Fruit fly (Drosophila melanogaster) whole organism: Measurements from ENCODE around the gene CG13062.

Experiments
- CG8478 ChIP-seq: fragments of >200 bp; optimal IDR thresholded peaks from 2 replicates; lab custom pipeline; 2018; ENCODE audit warnings: inconsistent platforms
- pan ChIP-seq: fragments of >200 bp; optimal IDR thresholded peaks from 2 replicates; lab custom pipeline; 2017
- psq ChIP-seq: fragments of >200 bp; optimal IDR thresholded peaks from 2 replicates; lab custom pipeline; 2017
- usp ChIP-seq: fragments of >200 bp; optimal IDR thresholded peaks from 2 replicates; lab custom pipeline; 2017; ENCODE audit warnings: missing biosample characterization, missing genetic modification characterization, mixed read lengths

DNA sequence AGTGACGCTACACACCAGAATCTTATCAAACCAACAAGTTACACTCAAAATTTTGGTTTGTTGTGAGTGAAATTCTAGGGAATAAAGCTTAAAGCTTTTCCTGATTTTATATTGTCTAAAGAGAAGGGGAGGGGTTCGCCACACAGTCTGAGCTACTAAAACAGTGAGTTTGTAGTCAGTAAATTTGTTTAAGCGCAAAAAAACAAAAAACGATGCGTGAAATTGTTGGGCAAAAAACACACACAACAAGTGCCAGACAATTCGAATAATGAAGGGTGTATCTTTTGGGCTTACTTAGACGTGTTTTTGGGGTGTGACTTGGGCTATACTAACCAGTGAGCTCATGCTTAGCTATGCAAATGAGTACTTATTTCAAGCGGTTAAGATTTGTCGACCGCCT lies 45.7 kb downstream of the CG13062 start:
- TF ChIP-seq psq (lab: Kevin White, UChicago) (no peak), pan (no peak), CG8478 (no peak), usp (GFP tag; lab: Kevin White, UChicago) (no peak)
